Worm (Caenorhabditis elegans) whole organism, early embryonic: ENCODE results near the gene E02C12.8.

Experiments used
- F13C5.2 ChIP-seq: sonication (generic microtip); optimal IDR thresholded peaks from 2 replicates; lab custom pipeline; 2017; ENCODE audit warnings: mild to moderate bottlenecking, missing genetic modification characterization, inconsistent platforms, missing compliant biosample characterization
- ama-1 ChIP-seq: fragments of 150-350 bp; optimal IDR thresholded peaks from 2 replicates; lab custom pipeline; 2014
- flt-1 ChIP-seq: fragments of 200-800 bp; sonication (Bioruptor generic); IDR thresholded peaks from 2 replicates; pipeline ENCODE4 v1.3.6; 2022; ENCODE audit warnings: missing genetic modification characterization, missing compliant biosample characterization
- sea-1 ChIP-seq: fragments of 200-800 bp; sonication (Bioruptor generic); conservative IDR thresholded peaks from 2 replicates; pipeline ENCODE4 v1.3.6; 2022; ENCODE audit warnings: missing genetic modification characterization, missing compliant biosample characterization

- no peak for TF ChIP-seq ama-1
- no peak for TF ChIP-seq sea-1 (GFP tag; lab: Robert Waterston, UW)
- no peak for TF ChIP-seq flt-1
- no peak for TF ChIP-seq F13C5.2 (tag; lab: Kevin White, UChicago)
Measured at ce11 chrV:9394938-9395639, 21.7 kb upstream of the E02C12.8 start.
